Worm (Caenorhabditis elegans) whole organism, young adult: ENCODE results near the gene kat-1.
A peak's percentile ranks its signal among the peaks of the same experiment; 100 is the strongest.

Experiments used
- B0035.1 ChIP-seq: sonication (generic microtip); optimal IDR thresholded peaks from 2 replicates; lab custom pipeline; 2016; ENCODE audit warnings: missing genetic modification characterization, mild to moderate bottlenecking, missing compliant biosample characterization, missing genotype, missing genetic modification reagents
- C06A6.2 ChIP-seq: fragments of 200-800 bp; sonication (Bioruptor generic); conservative IDR thresholded peaks from 2 replicates; pipeline ENCODE4 v1.3.6; 2022; ENCODE audit warnings: missing genetic modification characterization, missing compliant biosample characterization
- C17E4.6 ChIP-seq: fragments of 200-800 bp; sonication (Bioruptor generic); IDR thresholded peaks from 2 replicates; pipeline ENCODE4 v1.3.6; 2022; ENCODE audit warnings: missing genetic modification reagents, missing genetic modification characterization, missing compliant biosample characterization
- D2030.7 ChIP-seq: fragments of 200-800 bp; sonication (Bioruptor generic); IDR thresholded peaks from 2 replicates; pipeline ENCODE4 v1.3.6; 2022; ENCODE audit warnings: missing genetic modification reagents, missing genetic modification characterization, missing compliant biosample characterization
- F22D6.2 ChIP-seq: sonication (generic microtip); optimal IDR thresholded peaks from 2 replicates; lab custom pipeline; 2016; ENCODE audit warnings: mild to moderate bottlenecking, missing genetic modification characterization, missing compliant biosample characterization
- F23B12.7 ChIP-seq: sonication (generic microtip); optimal IDR thresholded peaks from 2 replicates; lab custom pipeline; 2017; ENCODE audit warnings: missing genetic modification characterization, mild to moderate bottlenecking, missing compliant biosample characterization, antibody characterized with exemption, moderate library complexity; ENCODE audit not compliant: insufficient read depth
- F37B4.10 ChIP-seq: fragments of 200-800 bp; sonication (Bioruptor generic); IDR thresholded peaks from 2 replicates; pipeline ENCODE4 v1.3.6; 2022; ENCODE audit warnings: missing genetic modification characterization, missing compliant biosample characterization
- F39B2.1 ChIP-seq: fragments of 200-800 bp; sonication (Bioruptor generic); IDR thresholded peaks from 2 replicates; pipeline ENCODE4 v1.3.6; 2022; ENCODE audit warnings: missing genetic modification reagents, missing genetic modification characterization, missing compliant biosample characterization
- F52B5.7 ChIP-seq: sonication (generic microtip); optimal IDR thresholded peaks from 2 replicates; lab custom pipeline; 2016; ENCODE audit warnings: mild to moderate bottlenecking, missing genetic modification characterization, missing compliant biosample characterization
- T07F8.4 ChIP-seq: sonication (generic microtip); optimal IDR thresholded peaks from 2 replicates; lab custom pipeline; 2016; ENCODE audit warnings: mild to moderate bottlenecking, missing genetic modification characterization, moderate library complexity, missing compliant biosample characterization
- Y53F4B.3 ChIP-seq: fragments of 200-800 bp; sonication (Bioruptor generic); IDR thresholded peaks from 2 replicates; pipeline ENCODE4 v1.3.6; 2022; ENCODE audit warnings: missing genetic modification reagents, missing genetic modification characterization, missing compliant biosample characterization
- Y56A3A.18 ChIP-seq: fragments of 200-800 bp; sonication (Bioruptor generic); IDR thresholded peaks from 2 replicates; pipeline ENCODE4 v1.3.6; 2022; ENCODE audit warnings: missing genetic modification reagents, missing genetic modification characterization, missing compliant biosample characterization
- ZK185.1 ChIP-seq: sonication (generic microtip); optimal IDR thresholded peaks from 2 replicates; lab custom pipeline; 2016; ENCODE audit warnings: mild to moderate bottlenecking, missing genetic modification characterization, missing compliant biosample characterization; ENCODE audit not compliant: poor library complexity, severe bottlenecking
- akir-1 ChIP-seq: fragments of 200-800 bp; sonication (Bioruptor generic); optimal IDR thresholded peaks from 2 replicates; lab custom pipeline; 2018; ENCODE audit warnings: mild to moderate bottlenecking, missing genetic modification characterization, moderate library complexity, missing compliant biosample characterization
- attf-3 ChIP-seq: fragments of 200-800 bp; sonication (Bioruptor generic); conservative IDR thresholded peaks from 2 replicates; pipeline ENCODE4 v1.3.6; 2022; ENCODE audit warnings: missing genetic modification reagents, missing genetic modification characterization, missing compliant biosample characterization
- attf-5 ChIP-seq: fragments of 200-800 bp; sonication (Bioruptor generic); optimal IDR thresholded peaks from 2 replicates; lab custom pipeline; 2018; ENCODE audit warnings: mild to moderate bottlenecking, missing genetic modification characterization, missing compliant biosample characterization
- attf-6 ChIP-seq: fragments of 200-800 bp; sonication (Bioruptor generic); IDR thresholded peaks from 2 replicates; pipeline ENCODE4 v1.3.6; 2022; ENCODE audit warnings: missing genetic modification reagents, missing genetic modification characterization, missing compliant biosample characterization
- ccch-3 ChIP-seq: fragments of 200-800 bp; sonication (Bioruptor generic); optimal IDR thresholded peaks from 2 replicates; lab custom pipeline; 2018; ENCODE audit warnings: mild to moderate bottlenecking, missing genetic modification characterization, missing compliant biosample characterization
- cebp-1 ChIP-seq, 2 experiments: fragments of 200-800 bp in 1 of 2; sonication (Bioruptor generic) in 1 of 2; sonication (generic microtip) in 1 of 2; IDR thresholded peaks in 1 of 2; optimal IDR thresholded peaks in 1 of 2; 2 replicates each; pipeline versions ENCODE4 v1.3.6 to Lab custom; 2017 to 2022; ENCODE audit warnings: missing compliant biosample characterization in 2 of 2, missing genetic modification characterization in 2 of 2, mild to moderate bottlenecking in 1 of 2, missing genetic modification reagents in 1 of 2, moderate library complexity in 1 of 2
- ceh-40 ChIP-seq: fragments of 200-800 bp; sonication (Bioruptor generic); IDR thresholded peaks from 2 replicates; pipeline ENCODE4 v1.3.6; 2022; ENCODE audit warnings: missing genetic modification characterization, missing compliant biosample characterization
- ceh-58 ChIP-seq: fragments of 200-800 bp; sonication (Bioruptor generic); IDR thresholded peaks from 2 replicates; pipeline ENCODE4 v1.3.6; 2022; ENCODE audit warnings: missing genetic modification characterization, missing compliant biosample characterization
- ets-4 ChIP-seq: fragments of 200-800 bp; sonication (Bioruptor generic); optimal IDR thresholded peaks from 2 replicates; lab custom pipeline; 2018; ENCODE audit warnings: mild to moderate bottlenecking, missing genetic modification characterization, missing compliant biosample characterization
- gei-17 ChIP-seq: fragments of 200-800 bp; sonication (Bioruptor generic); optimal IDR thresholded peaks from 2 replicates; lab custom pipeline; 2018; ENCODE audit warnings: mild to moderate bottlenecking, missing genetic modification characterization, missing compliant biosample characterization
- hlh-26 ChIP-seq: fragments of 200-800 bp; sonication (Bioruptor generic); conservative IDR thresholded peaks from 2 replicates; pipeline ENCODE4 v1.3.6; 2022; ENCODE audit warnings: missing genetic modification reagents, missing genetic modification characterization, missing compliant biosample characterization
- hmg-1.2 ChIP-seq: fragments of 200-800 bp; sonication (Bioruptor generic); IDR thresholded peaks from 2 replicates; pipeline ENCODE4 v1.3.6; 2022; ENCODE audit warnings: missing genetic modification reagents, missing genetic modification characterization, missing compliant biosample characterization
- hrde-1 ChIP-seq: sonication (generic microtip); optimal IDR thresholded peaks from 2 replicates; lab custom pipeline; 2016; ENCODE audit warnings: missing genetic modification characterization, mild to moderate bottlenecking, missing compliant biosample characterization, moderate library complexity, missing genotype, missing genetic modification reagents, borderline replicate concordance
- lag-1 ChIP-seq: fragments of 200-800 bp; sonication (Bioruptor generic); IDR thresholded peaks from 2 replicates; pipeline ENCODE4 v1.3.6; 2022; ENCODE audit warnings: missing genetic modification reagents, missing genetic modification characterization, missing compliant biosample characterization
- lin-35 ChIP-seq, 3 experiments: fragments of 150-350 bp in 2 of 3; sonication (generic microtip) in 1 of 3; optimal IDR thresholded peaks; 2 replicates each; lab custom pipeline; 2014 to 2018; ENCODE audit warnings: missing biosample characterization in 3 of 3, missing genetic modification characterization in 3 of 3, missing genetic modification reagents in 3 of 3
- lsl-1 ChIP-seq: fragments of 200-800 bp; sonication (Bioruptor generic); optimal IDR thresholded peaks from 2 replicates; lab custom pipeline; 2018; ENCODE audit warnings: mild to moderate bottlenecking, missing genetic modification characterization, moderate library complexity, missing compliant biosample characterization
- lsy-27 ChIP-seq: sonication (generic microtip); optimal IDR thresholded peaks from 2 replicates; lab custom pipeline; 2017; ENCODE audit warnings: missing genetic modification characterization, mild to moderate bottlenecking, missing compliant biosample characterization, antibody characterized with exemption, missing genotype, borderline replicate concordance; ENCODE audit not compliant: insufficient read depth
- mel-28 ChIP-seq: sonication (generic microtip); optimal IDR thresholded peaks from 2 replicates; lab custom pipeline; 2016; ENCODE audit warnings: borderline replicate concordance, mild to moderate bottlenecking, missing genetic modification characterization, missing compliant biosample characterization
- mes-4 ChIP-seq: sonication (generic microtip); optimal IDR thresholded peaks from 2 replicates; lab custom pipeline; 2016; ENCODE audit warnings: missing genotype, missing genetic modification characterization, missing compliant biosample characterization
- nfya-1 ChIP-seq: sonication (generic microtip); optimal IDR thresholded peaks from 2 replicates; lab custom pipeline; 2017; ENCODE audit warnings: antibody characterized with exemption, missing compliant biosample characterization, missing genetic modification characterization, borderline replicate concordance; ENCODE audit not compliant: insufficient read depth
- nhr-80 ChIP-seq: sonication (generic microtip); optimal IDR thresholded peaks from 2 replicates; lab custom pipeline; 2016; ENCODE audit warnings: missing genetic modification characterization, missing compliant biosample characterization
- nhr-90 ChIP-seq: sonication (generic microtip); optimal IDR thresholded peaks from 2 replicates; lab custom pipeline; 2016; ENCODE audit warnings: missing genotype, mild to moderate bottlenecking, missing genetic modification characterization, missing compliant biosample characterization
- pbrm-1 ChIP-seq: fragments of 200-800 bp; sonication (Bioruptor generic); IDR thresholded peaks from 2 replicates; pipeline ENCODE4 v1.3.6; 2022; ENCODE audit warnings: missing genetic modification reagents, missing genetic modification characterization, missing compliant biosample characterization
- rpc-1 ChIP-seq, 2 experiments: fragments of 150-350 bp in 1 of 2; sonication (generic microtip) in 1 of 2; optimal IDR thresholded peaks; 2 replicates each; lab custom pipeline; 2014 to 2018; ENCODE audit warnings: missing biosample characterization in 1 of 2, missing genetic modification characterization in 1 of 2, missing genetic modification reagents in 1 of 2, missing genotype in 1 of 2
- sea-2 ChIP-seq: fragments of 200-800 bp; sonication (Bioruptor generic); IDR thresholded peaks from 2 replicates; pipeline ENCODE4 v1.3.6; 2022; ENCODE audit warnings: missing genetic modification characterization, missing compliant biosample characterization
- snpc-1.3 ChIP-seq: sonication (generic microtip); optimal IDR thresholded peaks from 2 replicates; lab custom pipeline; 2017; ENCODE audit warnings: missing genetic modification characterization, mild to moderate bottlenecking, missing compliant biosample characterization, antibody characterized with exemption, moderate library complexity, missing genotype, missing genetic modification reagents; ENCODE audit not compliant: insufficient read depth
- snpc-3.4 ChIP-seq: sonication (generic microtip); optimal IDR thresholded peaks from 2 replicates; lab custom pipeline; 2017; ENCODE audit warnings: missing genetic modification characterization, mild to moderate bottlenecking, missing compliant biosample characterization, antibody characterized with exemption, moderate library complexity, missing genotype, missing genetic modification reagents
- somi-1 ChIP-seq: fragments of 200-800 bp; sonication (Bioruptor generic); optimal IDR thresholded peaks from 2 replicates; lab custom pipeline; 2018; ENCODE audit warnings: mild to moderate bottlenecking, missing genetic modification characterization, missing compliant biosample characterization
- tbx-9 ChIP-seq: sonication (generic microtip); optimal IDR thresholded peaks from 2 replicates; lab custom pipeline; 2016; ENCODE audit warnings: borderline replicate concordance, missing genetic modification characterization, inconsistent platforms, missing compliant biosample characterization
- tlf-1 ChIP-seq: fragments of 200-800 bp; sonication (Bioruptor generic); optimal IDR thresholded peaks from 2 replicates; lab custom pipeline; 2018; ENCODE audit warnings: mild to moderate bottlenecking, missing genetic modification characterization, missing compliant biosample characterization
- unc-130 ChIP-seq: sonication (generic microtip); optimal IDR thresholded peaks from 2 replicates; lab custom pipeline; 2016; ENCODE audit warnings: missing genetic modification reagents, missing genetic modification characterization, missing compliant biosample characterization
- xnd-1 ChIP-seq: sonication (generic microtip); optimal IDR thresholded peaks from 2 replicates; lab custom pipeline; 2016; ENCODE audit warnings: missing genotype, missing genetic modification reagents, missing genetic modification characterization, missing compliant biosample characterization
- ztf-28 ChIP-seq: fragments of 200-800 bp; sonication (Bioruptor generic); IDR thresholded peaks from 2 replicates; pipeline ENCODE4 v1.3.6; 2022; ENCODE audit warnings: missing genetic modification reagents, missing genetic modification characterization, missing compliant biosample characterization

The kat-1 gene

DNA sequence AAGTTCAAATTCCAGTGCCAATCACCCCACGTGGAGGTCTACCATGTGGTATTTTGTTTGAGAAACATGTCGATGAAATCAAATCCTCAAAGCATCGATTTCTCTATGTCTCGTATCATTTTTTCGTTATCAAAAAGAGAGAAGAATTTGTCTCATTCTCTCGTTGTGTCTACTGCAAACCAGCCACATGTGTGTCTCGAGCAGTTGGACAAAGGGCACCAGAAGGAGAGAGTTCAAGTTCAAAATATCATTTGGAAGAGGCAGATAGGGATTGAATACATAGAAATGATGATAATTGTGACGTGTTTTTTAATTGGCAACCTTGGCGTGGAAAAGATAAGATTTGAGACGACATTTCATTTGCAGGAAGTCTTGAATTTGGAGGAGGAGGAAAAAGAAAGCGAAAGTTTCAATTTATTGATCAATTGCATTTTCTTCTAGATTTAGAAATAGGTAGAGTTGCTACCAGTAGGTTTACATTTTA, 14.3 kb upstream of the kat-1 start (continued):
- TF ChIP-seq hlh-26 (GFP tag; lab: Robert Waterston, UW) (no peak), C17E4.6 (GFP tag; lab: Robert Waterston, UW) (no peak), B0035.1 (tag; lab: Kevin White, UChicago) (no peak), attf-5 (GFP tag; lab: Kevin White, UChicago) (peak; percentile 62), T07F8.4 (tag; lab: Kevin White, UChicago) (no peak), hrde-1 (tag; lab: Kevin White, UChicago) (no peak), cebp-1 (GFP tag; IDR thresholded peaks at IDR 0.05; lab: Robert Waterston, UW) (no peak), cebp-1 (tag; optimal IDR thresholded peaks at IDR 0.05; lab: Kevin White, UChicago) (peak; percentile 55), ccch-3 (no peak), Y53F4B.3 (GFP tag; lab: Robert Waterston, UW) (no peak), F37B4.10 (GFP tag; lab: Robert Waterston, UW) (no peak), tbx-9 (tag; lab: Kevin White, UChicago) (no peak), lsl-1 (GFP tag; lab: Kevin White, UChicago) (no peak), snpc-1.3 (no peak), snpc-3.4 (no peak), lag-1 (GFP tag; lab: Robert Waterston, UW) (no peak), gei-17 (GFP tag; lab: Kevin White, UChicago) (no peak), tlf-1 (GFP tag; lab: Kevin White, UChicago) (no peak), unc-130 (GFP tag; lab: Kevin White, UChicago) (no peak), lsy-27 (tag; lab: Kevin White, UChicago) (no peak), C06A6.2 (no peak), pbrm-1 (GFP tag; lab: Robert Waterston, UW) (peak; percentile 53; the same call in 1 of the 2 replicates), Y56A3A.18 (GFP tag; lab: Robert Waterston, UW) (0 out of 2 replicates have a peak, but pooled peaks have one; percentile 36), xnd-1 (tag; lab: Kevin White, UChicago) (no peak), F39B2.1 (no peak), nfya-1 (tag; lab: Kevin White, UChicago) (no peak), ceh-58 (GFP tag; lab: Robert Waterston, UW) (no peak), mes-4 (tag; lab: Kevin White, UChicago) (no peak), nhr-80 (peak; percentile 70), sea-2 (GFP tag; lab: Robert Waterston, UW) (no peak), rpc-1 (optimal IDR thresholded peaks at IDR 0.05; lab: Kevin White, UChicago) (no peak), rpc-1 (tag; optimal IDR thresholded peaks at IDR 0.05; lab: Kevin White, UChicago) (no peak), mel-28 (no peak), F52B5.7 (tag; lab: Kevin White, UChicago) (no peak), somi-1 (peak; percentile 62), attf-6 (no peak), ZK185.1 (tag; lab: Kevin White, UChicago) (no peak), ets-4 (no peak), lin-35 (GFP tag; optimal IDR thresholded peaks at IDR 0.05; lab: Kevin White, UChicago) (peak in 1 of 3 experiments; percentile 39), nhr-90 (tag; lab: Kevin White, UChicago) (no peak), attf-3 (GFP tag; lab: Robert Waterston, UW) (no peak), F23B12.7 (tag; lab: Kevin White, UChicago) (no peak), F22D6.2 (tag; lab: Kevin White, UChicago) (no peak), ceh-40 (GFP tag; lab: Robert Waterston, UW) (no peak), ztf-28 (GFP tag; lab: Robert Waterston, UW) (no peak), hmg-1.2 (no peak), akir-1 (GFP tag; lab: Kevin White, UChicago) (no peak), D2030.7 (GFP tag; lab: Robert Waterston, UW) (no peak)
